Worm (Caenorhabditis elegans) whole organism, mixed stage, embryonic: ENCODE data around the gene T05C12.11.

Experiments used
- M03D4.4 ChIP-seq: sonication (generic microtip); optimal IDR thresholded peaks from 2 replicates; lab custom pipeline; 2017; ENCODE audit warnings: mild to moderate bottlenecking, missing genetic modification characterization, missing compliant biosample characterization
- bed-3 ChIP-seq: fragments of 200-800 bp; sonication (Bioruptor generic); optimal IDR thresholded peaks from 3 replicates; lab custom pipeline; 2018; ENCODE audit warnings: mild to moderate bottlenecking, missing genetic modification characterization, moderate library complexity, missing compliant biosample characterization
- blmp-1 ChIP-seq: fragments of 150-350 bp; optimal IDR thresholded peaks from 2 replicates; lab custom pipeline; 2014; ENCODE audit warnings: missing biosample characterization, missing genetic modification characterization
- ceh-39 ChIP-seq: fragments of 150-350 bp; optimal IDR thresholded peaks from 2 replicates; lab custom pipeline; 2014; ENCODE audit warnings: missing biosample characterization, missing genetic modification characterization
- ceh-43 ChIP-seq: fragments of 200-800 bp; sonication (Bioruptor generic); optimal IDR thresholded peaks from 2 replicates; lab custom pipeline; 2018; ENCODE audit warnings: mild to moderate bottlenecking, missing genetic modification characterization, moderate library complexity, missing compliant biosample characterization
- ceh-83 ChIP-seq: fragments of 200-800 bp; sonication (Bioruptor generic); optimal IDR thresholded peaks from 2 replicates; lab custom pipeline; 2018; ENCODE audit warnings: mild to moderate bottlenecking, missing genetic modification characterization, missing compliant biosample characterization
- cnd-1 ChIP-seq: fragments of 200-800 bp; sonication (Bioruptor generic); optimal IDR thresholded peaks from 2 replicates; lab custom pipeline; 2018; ENCODE audit warnings: mild to moderate bottlenecking, missing genetic modification characterization, missing compliant biosample characterization
- drap-1 ChIP-seq: fragments of 200-800 bp; sonication (Bioruptor generic); optimal IDR thresholded peaks from 3 replicates; lab custom pipeline; 2018; ENCODE audit warnings: mild to moderate bottlenecking, missing genetic modification characterization, missing compliant biosample characterization
- elt-1 ChIP-seq: sonication (generic microtip); optimal IDR thresholded peaks from 2 replicates; lab custom pipeline; 2017; ENCODE audit warnings: missing genetic modification characterization, mild to moderate bottlenecking, missing compliant biosample characterization, antibody characterized with exemption, moderate library complexity, borderline replicate concordance; ENCODE audit not compliant: insufficient read depth
- elt-3 ChIP-seq: fragments of 150-350 bp; optimal IDR thresholded peaks from 2 replicates; lab custom pipeline; 2014; ENCODE audit warnings: missing biosample characterization, missing genetic modification characterization
- ham-2 ChIP-seq: fragments of 200-800 bp; sonication (Bioruptor generic); optimal IDR thresholded peaks from 2 replicates; lab custom pipeline; 2018; ENCODE audit warnings: mild to moderate bottlenecking, missing genetic modification characterization, missing compliant biosample characterization
- hlh-1 ChIP-seq: fragments of 150-350 bp; optimal IDR thresholded peaks from 2 replicates; lab custom pipeline; 2014; ENCODE audit warnings: missing biosample characterization, missing genetic modification reagents, missing genetic modification characterization
- lin-13 ChIP-seq: fragments of 150-350 bp; optimal IDR thresholded peaks from 2 replicates; lab custom pipeline; 2014; ENCODE audit warnings: missing biosample characterization, missing genetic modification characterization
- lin-32 ChIP-seq: fragments of 200-800 bp; sonication (Bioruptor generic); optimal IDR thresholded peaks from 2 replicates; lab custom pipeline; 2018; ENCODE audit warnings: mild to moderate bottlenecking, missing genetic modification characterization, missing compliant biosample characterization
- lsy-2 ChIP-seq: fragments of 150-350 bp; optimal IDR thresholded peaks from 2 replicates; lab custom pipeline; 2014; ENCODE audit warnings: missing biosample characterization, missing genetic modification characterization
- mab-5 ChIP-seq: fragments of 150-350 bp; optimal IDR thresholded peaks from 2 replicates; lab custom pipeline; 2014; ENCODE audit warnings: missing biosample characterization, missing genetic modification characterization
- mep-1 ChIP-seq: fragments of 150-350 bp; optimal IDR thresholded peaks from 2 replicates; lab custom pipeline; 2017; ENCODE audit warnings: missing biosample characterization, missing genetic modification reagents, missing genetic modification characterization, inconsistent platforms
- nhr-12 ChIP-seq: fragments of 150-350 bp; optimal IDR thresholded peaks from 2 replicates; lab custom pipeline; 2014; ENCODE audit warnings: missing biosample characterization, missing genetic modification characterization
- nhr-2 ChIP-seq: fragments of 150-350 bp; optimal IDR thresholded peaks from 2 replicates; lab custom pipeline; 2014; ENCODE audit warnings: missing biosample characterization, missing genetic modification characterization
- nhr-237 ChIP-seq: fragments of 150-350 bp; optimal IDR thresholded peaks from 2 replicates; lab custom pipeline; 2014; ENCODE audit warnings: missing biosample characterization, missing genetic modification characterization
- nhr-28 ChIP-seq: fragments of 150-350 bp; optimal IDR thresholded peaks from 2 replicates; lab custom pipeline; 2014; ENCODE audit warnings: missing biosample characterization, missing genetic modification characterization
- nhr-76 ChIP-seq: sonication (generic microtip); optimal IDR thresholded peaks from 2 replicates; lab custom pipeline; 2017; ENCODE audit warnings: missing biosample characterization, missing genetic modification characterization
- pha-4 ChIP-seq: fragments of 150-350 bp; optimal IDR thresholded peaks from 2 replicates; lab custom pipeline; 2018; ENCODE audit warnings: missing biosample characterization, missing genetic modification reagents, missing genetic modification characterization
- sem-2 ChIP-seq: fragments of 200-800 bp; sonication (Bioruptor generic); optimal IDR thresholded peaks from 2 replicates; lab custom pipeline; 2018; ENCODE audit warnings: mild to moderate bottlenecking, missing genetic modification characterization, missing compliant biosample characterization
- snpc-4 ChIP-seq: fragments of 150-350 bp; optimal IDR thresholded peaks from 2 replicates; lab custom pipeline; 2014; ENCODE audit warnings: missing biosample characterization, missing genetic modification characterization
- unc-120 ChIP-seq: sonication (generic microtip); optimal IDR thresholded peaks from 2 replicates; lab custom pipeline; 2017; ENCODE audit warnings: missing genetic modification characterization, missing compliant biosample characterization; ENCODE audit not compliant: poor library complexity, severe bottlenecking
- unc-39 ChIP-seq: fragments of 150-350 bp; optimal IDR thresholded peaks from 2 replicates; lab custom pipeline; 2014; ENCODE audit warnings: missing biosample characterization, missing genetic modification characterization
- zip-8 ChIP-seq: fragments of 150-350 bp; optimal IDR thresholded peaks from 2 replicates; lab custom pipeline; 2014; ENCODE audit warnings: missing biosample characterization, missing genetic modification characterization
- ztf-11 ChIP-seq: fragments of 150-350 bp; optimal IDR thresholded peaks from 2 replicates; lab custom pipeline; 2014; ENCODE audit warnings: missing biosample characterization, missing genetic modification characterization

Gene T05C12.11

ce11 chrII:8127794-8128193, 42.5 kb downstream of the T05C12.11 start:
- TF ChIP-seq sem-2 (GFP tag; lab: Kevin White, UChicago) (no peak), nhr-2 (tag; lab: Kevin White, UChicago) (no peak), unc-120 (no peak), elt-3 (tag; lab: Kevin White, UChicago) (no peak)

- TF ChIP-seq sem-2 (GFP tag; lab: Kevin White, UChicago) (no peak), M03D4.4 (tag; lab: Kevin White, UChicago) (no peak), blmp-1 (tag; lab: Kevin White, UChicago) (no peak), nhr-2 (tag; lab: Kevin White, UChicago) (peak; percentile 67)
These were observed 43.0 kb downstream of the T05C12.11 start for ce11 chrII:8127290-8127689.

ce11 chrII:8126617-8127016, 43.7 kb downstream of the T05C12.11 start:
- TF ChIP-seq lsy-2 (tag; lab: Kevin White, UChicago) (no peak), ceh-43 (no peak), drap-1 (no peak), nhr-28 (tag; lab: Kevin White, UChicago) (no peak), ceh-83 (GFP tag; lab: Kevin White, UChicago) (no peak), lin-13 (tag; lab: Kevin White, UChicago) (no peak), hlh-1 (tag; lab: Kevin White, UChicago) (peak; percentile 90), unc-120 (peak; percentile 22)

DNA sequence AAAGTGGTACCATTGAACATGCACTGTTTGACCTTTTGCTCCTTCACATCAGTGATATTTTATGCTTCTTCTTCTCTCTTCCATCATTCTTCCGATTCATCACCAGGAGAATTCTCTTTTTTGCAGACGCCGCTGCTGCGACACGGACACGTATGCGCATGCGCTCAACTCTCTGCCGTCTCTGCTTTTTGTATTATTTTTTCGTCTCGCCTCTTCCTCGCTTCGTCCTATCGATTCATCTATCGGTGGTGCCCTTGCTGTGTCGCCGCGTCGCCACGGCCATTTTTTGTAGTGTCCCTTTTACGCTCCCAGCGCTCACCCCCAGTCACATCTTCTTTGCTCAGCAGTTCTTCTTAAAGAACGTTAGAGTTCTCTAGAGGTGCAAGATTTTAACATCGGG, 44.1 kb downstream of the T05C12.11 start:
- TF ChIP-seq blmp-1 (tag; lab: Kevin White, UChicago) (no peak), nhr-12 (tag; lab: Kevin White, UChicago) (no peak), bed-3 (no peak), ceh-43 (no peak), snpc-4 (no peak), zip-8 (tag; lab: Kevin White, UChicago) (no peak), drap-1 (no peak), elt-1 (tag; lab: Kevin White, UChicago) (no peak), lsy-2 (tag; lab: Kevin White, UChicago) (no peak), ceh-39 (tag; lab: Kevin White, UChicago) (no peak), hlh-1 (tag; lab: Kevin White, UChicago) (no peak), mep-1 (tag; lab: Kevin White, UChicago) (no peak), unc-39 (no peak), nhr-76 (tag; lab: Kevin White, UChicago) (no peak), ham-2 (GFP tag; lab: Kevin White, UChicago) (no peak)

DNA sequence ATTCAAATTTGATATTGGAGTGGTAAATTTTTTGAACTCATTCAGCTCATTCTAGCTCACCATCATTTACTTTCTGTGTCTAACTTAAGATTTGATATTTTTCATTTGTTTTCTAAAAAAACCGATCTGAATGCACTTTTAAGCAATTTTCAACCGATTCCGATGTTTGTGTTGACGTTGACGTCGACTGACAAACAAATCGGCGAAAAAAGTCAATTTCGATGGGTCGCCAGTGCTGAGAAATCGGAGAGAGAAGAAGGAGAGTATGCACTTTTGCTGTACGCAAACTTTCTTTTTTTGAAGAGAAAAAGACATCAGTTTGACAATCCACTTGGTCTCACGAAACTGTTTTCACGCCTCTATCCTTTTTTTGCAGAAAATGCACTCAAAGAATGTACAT, 44.8 kb downstream of the T05C12.11 start:
- TF ChIP-seq cnd-1 (tag; lab: Kevin White, UChicago) = no peak
- TF ChIP-seq ztf-11 (tag; lab: Kevin White, UChicago) = no peak

ce11 chrII:8124867-8125266, 45.4 kb downstream of the T05C12.11 start, which contains the start of gene ire-1:
Gene ire-1, minus strand, starts transcription at chrII:8124910.
- TF ChIP-seq elt-3 (tag; lab: Kevin White, UChicago) = no peak
- no peak for TF ChIP-seq lin-32 (GFP tag; lab: Kevin White, UChicago)
- TF ChIP-seq hlh-1 (tag; lab: Kevin White, UChicago) = peak; percentile 10
- TF ChIP-seq bed-3 = no peak
- no peak for TF ChIP-seq mab-5 (tag; lab: Kevin White, UChicago)
- TF ChIP-seq lsy-2 (tag; lab: Kevin White, UChicago) = peak; percentile 99
- TF ChIP-seq nhr-237 (tag; lab: Kevin White, UChicago) = peak; percentile 47
- TF ChIP-seq unc-120 = peak; percentile 3
- TF ChIP-seq mep-1 (tag; lab: Kevin White, UChicago) = peak; percentile 62
- no peak for TF ChIP-seq ceh-39 (tag; lab: Kevin White, UChicago)
- TF ChIP-seq nhr-28 (tag; lab: Kevin White, UChicago) = no peak
- peak; percentile 7 for TF ChIP-seq lin-13 (tag; lab: Kevin White, UChicago)
- TF ChIP-seq ceh-43 = no peak
- TF ChIP-seq pha-4 (tag; lab: Kevin White, UChicago) = peak; percentile 67
- no peak for TF ChIP-seq zip-8 (tag; lab: Kevin White, UChicago)
